Fruit fly (Drosophila melanogaster): ENCODE results near the gene Nuak.

Gene Nuak

dm6 chr3R:10356563-10357363 lies 92.7 kb downstream of the Nuak start (continued):
- TF ChIP-seq CG10543 (GFP tag; optimal IDR thresholded peaks at IDR 0.05) (peak; percentile 46), nmo (GFP tag; optimal IDR thresholded peaks at IDR 0.05) (peak; percentile 84), Xrp1 (GFP tag; IDR thresholded peaks at IDR 0.05) (no peak), CG3847 (GFP tag; IDR thresholded peaks at IDR 0.05) (no peak), ara (GFP tag; IDR thresholded peaks at IDR 0.05) (no peak), CG32772 (GFP tag; IDR thresholded peaks at IDR 0.05) (no peak), CG13123 (GFP tag; optimal IDR thresholded peaks at IDR 0.05) (peak; percentile 19), CG14965 (GFP tag; optimal IDR thresholded peaks at IDR 0.05; ENCODE audit: borderline replicate concordance) (peak; percentile 49), CG8478 (optimal IDR thresholded peaks at IDR 0.05) (no peak), CG32767 (GFP tag; IDR thresholded peaks at IDR 0.05) (no peak), CG7963 (GFP tag; IDR thresholded peaks at IDR 0.05; ENCODE audit: partially characterized antibody) (no peak), sim (GFP tag; IDR thresholded peaks at IDR 0.05) (no peak), Spps (tag; optimal IDR thresholded peaks at IDR 0.05) (peak; percentile 60), cwo (GFP tag; optimal IDR thresholded peaks at IDR 0.05) (peak; percentile 92), lab (GFP tag; optimal IDR thresholded peaks at IDR 0.05) (peak; percentile 88), Aef1 (GFP tag; IDR thresholded peaks at IDR 0.05) (no peak), mirr (GFP tag; optimal IDR thresholded peaks at IDR 0.05) (no peak), CTCF (GFP tag; optimal IDR thresholded peaks at IDR 0.05) (no peak), da (GFP tag; optimal IDR thresholded peaks at IDR 0.05) (no peak), CG11456 (GFP tag; IDR thresholded peaks at IDR 0.05) (no peak), grn (GFP tag; optimal IDR thresholded peaks at IDR 0.05) (no peak), bsh (GFP tag; optimal IDR thresholded peaks at IDR 0.05) (peak; percentile 84 to 87), klu (GFP tag; IDR thresholded peaks at IDR 0.05) (no peak), CG31388 (GFP tag; optimal IDR thresholded peaks at IDR 0.05) (peak; percentile 19), GATAe (GFP tag; conservative IDR thresholded peaks at IDR 0.05) (no peak), Hmr (GFP tag; optimal IDR thresholded peaks at IDR 0.05) (peak; percentile 86), CG17361 (GFP tag; IDR thresholded peaks at IDR 0.05) (no peak), ken (GFP tag; IDR thresholded peaks at IDR 0.05) (no peak), CG9876 (GFP tag; optimal IDR thresholded peaks at IDR 0.05) (peak; percentile 20), croc (GFP tag; conservative IDR thresholded peaks at IDR 0.05) (peak; percentile 71), CG3726 (GFP tag; IDR thresholded peaks at IDR 0.05) (no peak), CG11696 (GFP tag; IDR thresholded peaks at IDR 0.05) (no peak), CG2120 (GFP tag; optimal IDR thresholded peaks at IDR 0.05) (peak; percentile 80), MESR4 (GFP tag; optimal IDR thresholded peaks at IDR 0.05) (peak; percentile 7), CG5953 (GFP tag; IDR thresholded peaks at IDR 0.05) (no peak), CG15011 (GFP tag; optimal IDR thresholded peaks at IDR 0.05) (peak; percentile 63), CG7271 (tag; optimal IDR thresholded peaks at IDR 0.05) (peak; percentile 83), gsb (GFP tag; IDR thresholded peaks at IDR 0.05) (no peak), Pdp1 (GFP tag; optimal IDR thresholded peaks at IDR 0.05) (peak; percentile 58 to 90), CoRest (tag; optimal IDR thresholded peaks at IDR 0.05) (peak; percentile 84), CG31365 (tag; optimal IDR thresholded peaks at IDR 0.05) (peak; percentile 34), bigmax (GFP tag; optimal IDR thresholded peaks at IDR 0.05) (no peak), Dip2 (GFP tag; IDR thresholded peaks at IDR 0.05) (no peak), Six4 (GFP tag; optimal IDR thresholded peaks at IDR 0.05) (peak; percentile 65), fd3F (GFP tag; optimal IDR thresholded peaks at IDR 0.05) (no peak), bbx (GFP tag; IDR thresholded peaks at IDR 0.05; ENCODE audit: partially characterized antibody) (no peak), pum (GFP tag; optimal IDR thresholded peaks at IDR 0.05) (peak; percentile 64), Oaz (GFP tag; IDR thresholded peaks at IDR 0.05) (no peak), CG12071 (GFP tag; optimal IDR thresholded peaks at IDR 0.05) (peak; percentile 61), stwl (tag; optimal IDR thresholded peaks at IDR 0.05) (no peak), gcm (GFP tag; optimal IDR thresholded peaks at IDR 0.05) (peak; percentile 76)

All from whole organism, embryonic.